Worm (Caenorhabditis elegans) whole organism, L4 larva: ENCODE data around the gene R10E11.9.

Source experiments
- D1046.2 ChIP-seq: fragments of 200-800 bp; sonication (Bioruptor generic); IDR thresholded peaks from 2 replicates; pipeline ENCODE4 v1.3.6; 2022; ENCODE audit warnings: missing genetic modification characterization, missing compliant biosample characterization
- F44E2.7 ChIP-seq: fragments of 200-800 bp; sonication (Bioruptor generic); IDR thresholded peaks from 2 replicates; pipeline ENCODE4 v2.1.2; 2022; ENCODE audit warnings: missing genetic modification characterization, missing compliant biosample characterization
- T20F7.1 ChIP-seq: fragments of 200-800 bp; sonication (Bioruptor generic); optimal IDR thresholded peaks from 2 replicates; lab custom pipeline; 2018; ENCODE audit warnings: mild to moderate bottlenecking, missing genetic modification characterization, missing compliant biosample characterization
- Y5F2A.4 ChIP-seq: fragments of 200-800 bp; sonication (Bioruptor generic); optimal IDR thresholded peaks from 2 replicates; lab custom pipeline; 2018; ENCODE audit warnings: mild to moderate bottlenecking, missing genetic modification characterization, missing compliant biosample characterization
- Y75B8A.6 ChIP-seq: fragments of 200-800 bp; sonication (Bioruptor generic); IDR thresholded peaks from 2 replicates; pipeline ENCODE4 v1.3.6; 2022; ENCODE audit warnings: missing genetic modification reagents, missing genetic modification characterization, missing compliant biosample characterization
- ZK337.2 ChIP-seq: fragments of 200-800 bp; sonication (Bioruptor generic); IDR thresholded peaks from 2 replicates; pipeline ENCODE4 v1.3.6; 2022; ENCODE audit warnings: missing genetic modification reagents, missing genetic modification characterization, missing compliant biosample characterization
- ZK546.5 ChIP-seq, 2 experiments: sonication (generic microtip); optimal IDR thresholded peaks; 2 replicates each; lab custom pipeline; 2017; ENCODE audit warnings: missing biosample characterization in 2 of 2, missing genetic modification characterization in 2 of 2
- ama-1 ChIP-seq: fragments of 150-350 bp; optimal IDR thresholded peaks from 2 replicates; lab custom pipeline; 2014; ENCODE audit warnings: inconsistent platforms, mixed read lengths
- arid-1 ChIP-seq: fragments of 200-800 bp; sonication (Bioruptor generic); conservative IDR thresholded peaks from 2 replicates; pipeline ENCODE4 v1.3.6; 2022; ENCODE audit warnings: missing genetic modification reagents, missing genetic modification characterization, missing compliant biosample characterization
- attf-4 ChIP-seq: sonication (generic microtip); optimal IDR thresholded peaks from 3 replicates; lab custom pipeline; 2017; ENCODE audit warnings: missing biosample characterization, missing genetic modification characterization
- ceh-32 ChIP-seq: sonication (generic microtip); optimal IDR thresholded peaks from 2 replicates; lab custom pipeline; 2016; ENCODE audit warnings: mild to moderate bottlenecking, missing genetic modification characterization, missing compliant biosample characterization; ENCODE audit not compliant: poor library complexity
- ceh-62 ChIP-seq: sonication (generic microtip); optimal IDR thresholded peaks from 2 replicates; lab custom pipeline; 2017; ENCODE audit warnings: missing biosample characterization, missing genetic modification characterization
- daf-19 ChIP-seq: fragments of 200-800 bp; sonication (Bioruptor generic); conservative IDR thresholded peaks from 2 replicates; pipeline ENCODE4 v1.3.6; 2022; ENCODE audit warnings: missing genetic modification characterization, missing compliant biosample characterization
- dmd-8 ChIP-seq: fragments of 200-800 bp; sonication (Bioruptor generic); IDR thresholded peaks from 2 replicates; pipeline ENCODE4 v1.3.6; 2022; ENCODE audit warnings: missing genetic modification characterization, missing compliant biosample characterization
- duxl-1 ChIP-seq: sonication (generic microtip); optimal IDR thresholded peaks from 2 replicates; lab custom pipeline; 2016; ENCODE audit warnings: mild to moderate bottlenecking, missing genetic modification characterization, moderate library complexity, missing compliant biosample characterization; ENCODE audit not compliant: poor library complexity
- egl-27 ChIP-seq: sonication (generic microtip); optimal IDR thresholded peaks from 3 replicates; lab custom pipeline; 2017; ENCODE audit warnings: missing biosample characterization, missing genetic modification reagents, missing genetic modification characterization
- fkh-10 ChIP-seq: fragments of 150-350 bp; optimal IDR thresholded peaks from 2 replicates; lab custom pipeline; 2014; ENCODE audit warnings: missing biosample characterization, missing genetic modification reagents, missing genetic modification characterization
- fos-1 ChIP-seq: fragments of 150-350 bp; optimal IDR thresholded peaks from 2 replicates; lab custom pipeline; 2014; ENCODE audit warnings: missing biosample characterization, missing genetic modification characterization
- hlh-11 ChIP-seq: fragments of 200-800 bp; sonication (Bioruptor generic); optimal IDR thresholded peaks from 2 replicates; lab custom pipeline; 2018; ENCODE audit warnings: mild to moderate bottlenecking, missing genetic modification characterization, missing compliant biosample characterization
- lin-38 ChIP-seq: fragments of 200-800 bp; sonication (Bioruptor generic); IDR thresholded peaks from 2 replicates; pipeline ENCODE4 v1.3.6; 2022; ENCODE audit warnings: missing genetic modification reagents, missing genetic modification characterization, missing compliant biosample characterization
- lin-39 ChIP-seq: fragments of 150-350 bp; optimal IDR thresholded peaks from 2 replicates; lab custom pipeline; 2014; ENCODE audit warnings: missing biosample characterization, missing genetic modification reagents, missing genetic modification characterization
- lsy-2 ChIP-seq, 2 experiments: fragments of 150-350 bp in 1 of 2; sonication (generic microtip) in 1 of 2; optimal IDR thresholded peaks; 2 replicates each; lab custom pipeline; 2014 to 2017; ENCODE audit warnings: missing biosample characterization in 2 of 2, missing genetic modification characterization in 2 of 2
- madf-5 ChIP-seq, 2 experiments: fragments of 200-800 bp; sonication (Bioruptor generic); IDR thresholded peaks; 2 replicates each; pipeline ENCODE4 v1.3.6; 2022; ENCODE audit warnings: missing compliant biosample characterization in 2 of 2, missing genetic modification characterization in 2 of 2
- madf-9 ChIP-seq: fragments of 200-800 bp; sonication (Bioruptor generic); conservative IDR thresholded peaks from 2 replicates; pipeline ENCODE4 v1.3.6; 2022; ENCODE audit warnings: missing genetic modification reagents, missing genetic modification characterization, missing compliant biosample characterization
- mdl-1 ChIP-seq, 2 experiments: fragments of 150-350 bp in 1 of 2; sonication (generic microtip) in 1 of 2; optimal IDR thresholded peaks; 2 replicates each; lab custom pipeline; 2014 to 2017; ENCODE audit warnings: missing biosample characterization in 2 of 2, missing genetic modification characterization in 2 of 2
- mep-1 ChIP-seq: fragments of 150-350 bp; sonication (generic microtip); optimal IDR thresholded peaks from 3 replicates; lab custom pipeline; 2014; ENCODE audit warnings: missing biosample characterization, missing genetic modification characterization
- mes-2 ChIP-seq: sonication (generic microtip); optimal IDR thresholded peaks from 2 replicates; lab custom pipeline; 2016; ENCODE audit warnings: missing genotype, mild to moderate bottlenecking, missing genetic modification characterization, missing compliant biosample characterization; ENCODE audit not compliant: poor library complexity, severe bottlenecking
- mxl-2 ChIP-seq: fragments of 200-800 bp; sonication (Bioruptor generic); conservative IDR thresholded peaks from 2 replicates; pipeline ENCODE4 v1.3.6; 2022; ENCODE audit warnings: missing genetic modification reagents, missing genetic modification characterization, missing compliant biosample characterization
- nhr-10 ChIP-seq: fragments of 150-350 bp; optimal IDR thresholded peaks from 2 replicates; lab custom pipeline; 2014; ENCODE audit warnings: missing biosample characterization, missing genetic modification characterization
- nhr-11 ChIP-seq: fragments of 150-350 bp; optimal IDR thresholded peaks from 2 replicates; lab custom pipeline; 2014; ENCODE audit warnings: missing biosample characterization, missing genetic modification characterization
- nhr-111 ChIP-seq: fragments of 200-800 bp; sonication (Bioruptor generic); optimal IDR thresholded peaks from 2 replicates; lab custom pipeline; 2018; ENCODE audit warnings: mild to moderate bottlenecking, missing genetic modification characterization, missing compliant biosample characterization
- nhr-237 ChIP-seq: sonication (generic microtip); optimal IDR thresholded peaks from 2 replicates; lab custom pipeline; 2017; ENCODE audit warnings: missing biosample characterization, missing genetic modification characterization
- nhr-25 ChIP-seq: sonication (generic microtip); optimal IDR thresholded peaks from 2 replicates; lab custom pipeline; 2017; ENCODE audit warnings: missing genetic modification characterization, mild to moderate bottlenecking, missing compliant biosample characterization, antibody characterized with exemption, moderate library complexity, borderline replicate concordance; ENCODE audit not compliant: insufficient read depth
- nhr-28 ChIP-seq: fragments of 150-350 bp; optimal IDR thresholded peaks from 2 replicates; lab custom pipeline; 2014; ENCODE audit warnings: missing biosample characterization, missing genetic modification characterization
- nhr-41 ChIP-seq: fragments of 200-800 bp; sonication (Bioruptor generic); IDR thresholded peaks from 2 replicates; pipeline ENCODE4 v1.3.6; 2022; ENCODE audit warnings: missing genetic modification reagents, missing genetic modification characterization, missing compliant biosample characterization
- nhr-6 ChIP-seq: fragments of 150-350 bp; optimal IDR thresholded peaks from 2 replicates; lab custom pipeline; 2014; ENCODE audit warnings: missing biosample characterization, missing genetic modification characterization
- nhr-77 ChIP-seq: fragments of 150-350 bp; optimal IDR thresholded peaks from 2 replicates; lab custom pipeline; 2014; ENCODE audit warnings: missing biosample characterization, missing genetic modification characterization
- pha-4 ChIP-seq, 2 experiments: fragments of 150-350 bp in 1 of 2; fragments of 200-800 bp in 1 of 2; sonication (Bioruptor generic) in 1 of 2; IDR thresholded peaks in 1 of 2; optimal IDR thresholded peaks in 1 of 2; 2 replicates each; pipeline versions ENCODE4 v1.3.6 to Lab custom; 2014 to 2022; ENCODE audit warnings: missing genetic modification characterization in 2 of 2, missing genetic modification reagents in 2 of 2, missing biosample characterization in 1 of 2, missing compliant biosample characterization in 1 of 2
- php-3 ChIP-seq: fragments of 200-800 bp; sonication (Bioruptor generic); IDR thresholded peaks from 2 replicates; pipeline ENCODE4 v1.3.6; 2022; ENCODE audit warnings: missing genetic modification reagents, missing genetic modification characterization, missing compliant biosample characterization
- pqm-1 ChIP-seq: sonication (generic microtip); optimal IDR thresholded peaks from 2 replicates; lab custom pipeline; 2017; ENCODE audit warnings: missing biosample characterization, missing genetic modification characterization
- sdz-12 ChIP-seq: fragments of 200-800 bp; sonication (Bioruptor generic); optimal IDR thresholded peaks from 2 replicates; lab custom pipeline; 2018; ENCODE audit warnings: mild to moderate bottlenecking, missing genetic modification characterization, missing compliant biosample characterization
- set-16 ChIP-seq: fragments of 200-800 bp; sonication (Bioruptor generic); IDR thresholded peaks from 2 replicates; pipeline ENCODE4 v1.3.6; 2022; ENCODE audit warnings: missing genetic modification reagents, missing genetic modification characterization, missing compliant biosample characterization
- snpc-1.2 ChIP-seq: fragments of 200-800 bp; sonication (Bioruptor generic); IDR thresholded peaks from 2 replicates; pipeline ENCODE4 v1.3.6; 2022; ENCODE audit warnings: missing genetic modification reagents, missing genetic modification characterization, missing compliant biosample characterization
- snpc-4 ChIP-seq: fragments of 150-350 bp; optimal IDR thresholded peaks from 2 replicates; lab custom pipeline; 2014; ENCODE audit warnings: missing biosample characterization, missing genetic modification characterization
- tag-97 ChIP-seq: fragments of 200-800 bp; sonication (Bioruptor generic); IDR thresholded peaks from 2 replicates; pipeline ENCODE4 v1.3.6; 2022; ENCODE audit warnings: missing genetic modification characterization, missing compliant biosample characterization
- tra-1 ChIP-seq: fragments of 200-800 bp; sonication (Bioruptor generic); IDR thresholded peaks from 2 replicates; pipeline ENCODE4 v1.3.6; 2022; ENCODE audit warnings: missing genetic modification reagents, missing genetic modification characterization, missing compliant biosample characterization
- unc-39 ChIP-seq: sonication (generic microtip); optimal IDR thresholded peaks from 2 replicates; lab custom pipeline; 2017; ENCODE audit warnings: missing biosample characterization, missing genetic modification characterization
- zag-1 ChIP-seq: fragments of 150-350 bp; optimal IDR thresholded peaks from 2 replicates; lab custom pipeline; 2014; ENCODE audit warnings: missing biosample characterization, missing genetic modification characterization
- zfp-2 ChIP-seq: sonication (generic microtip); optimal IDR thresholded peaks from 2 replicates; lab custom pipeline; 2016; ENCODE audit warnings: mild to moderate bottlenecking, missing genetic modification characterization, missing compliant biosample characterization
- zip-2 ChIP-seq: fragments of 150-350 bp; optimal IDR thresholded peaks from 2 replicates; lab custom pipeline; 2014; ENCODE audit warnings: missing biosample characterization, missing genetic modification characterization

Gene R10E11.9

ce11 chrIII:9780665-9781304 lies 12.7 kb downstream of the R10E11.9 start, which contains the start of gene vha-1 (continued):
- TF ChIP-seq snpc-4 (tag; lab: Kevin White, UChicago) = no peak
- TF ChIP-seq nhr-25 (tag; lab: Kevin White, UChicago) = peak; percentile 66
- no peak for TF ChIP-seq ceh-62
- TF ChIP-seq snpc-1.2 (GFP tag; lab: Robert Waterston, UW) = no peak
- TF ChIP-seq madf-9 (GFP tag; lab: Robert Waterston, UW) = peak; percentile 69; the same call in 1 of the 2 replicates
- no peak for TF ChIP-seq tag-97 (GFP tag; lab: Robert Waterston, UW)
- no peak for TF ChIP-seq Y5F2A.4 (GFP tag; lab: Kevin White, UChicago)
- TF ChIP-seq duxl-1 (tag; lab: Kevin White, UChicago) = no peak
- TF ChIP-seq F44E2.7 (GFP tag; lab: Robert Waterston, UW) = no peak
- TF ChIP-seq nhr-111 (GFP tag; lab: Kevin White, UChicago) = no peak
- no peak for TF ChIP-seq sdz-12 (GFP tag; lab: Kevin White, UChicago)
- no peak for TF ChIP-seq ceh-32
- TF ChIP-seq lin-39 = no peak
- TF ChIP-seq mxl-2 (GFP tag; lab: Robert Waterston, UW) = no peak
- no peak for TF ChIP-seq madf-5 (GFP tag; IDR thresholded peaks at IDR 0.05; lab: Robert Waterston, UW)
- peak; percentile 88 for TF ChIP-seq hlh-11
- peak; percentile 60; the same call in 1 of the 2 replicates for TF ChIP-seq pha-4 (GFP tag; IDR thresholded peaks at IDR 0.05; lab: Robert Waterston, UW)
- no peak for TF ChIP-seq pha-4 (tag; optimal IDR thresholded peaks at IDR 0.05; lab: Kevin White, UChicago)
- peak; percentile 92 for TF ChIP-seq mep-1 (tag; lab: Kevin White, UChicago)
- TF ChIP-seq Y75B8A.6 (GFP tag; lab: Robert Waterston, UW) = no peak
- peak; percentile 26 for TF ChIP-seq fkh-10 (GFP tag; lab: Kevin White, UChicago)
- no peak for TF ChIP-seq php-3 (GFP tag; lab: Robert Waterston, UW)
- TF ChIP-seq egl-27 (tag; lab: Kevin White, UChicago) = no peak
- peak; percentile 97 for TF ChIP-seq nhr-77 (tag; lab: Kevin White, UChicago)
- no peak for TF ChIP-seq unc-39 (tag; lab: Kevin White, UChicago)
- peak; percentile 89 for TF ChIP-seq nhr-6 (tag; lab: Kevin White, UChicago)
- TF ChIP-seq zfp-2 (tag; lab: Kevin White, UChicago) = no peak
- peak; percentile 75 for TF ChIP-seq pqm-1 (tag; lab: Kevin White, UChicago)
- TF ChIP-seq zag-1 (tag; lab: Kevin White, UChicago) = no peak
- TF ChIP-seq ZK337.2 (GFP tag; lab: Robert Waterston, UW) = no peak
- peak; percentile 91 for TF ChIP-seq mes-2
- TF ChIP-seq nhr-41 (GFP tag; lab: Robert Waterston, UW) = no peak
- TF ChIP-seq tra-1 (GFP tag; lab: Robert Waterston, UW) = 0 out of 2 replicates have a peak, but pooled peaks have one; percentile 46
- peak; percentile 92 for TF ChIP-seq nhr-28 (tag; lab: Kevin White, UChicago)
- TF ChIP-seq lsy-2 (tag; optimal IDR thresholded peaks at IDR 0.05; lab: Kevin White, UChicago) = peak; percentile 91 to 96
- peak; percentile 81 for TF ChIP-seq T20F7.1
- TF ChIP-seq dmd-8 (GFP tag; lab: Robert Waterston, UW) = no peak
- no peak for TF ChIP-seq zip-2 (tag; lab: Kevin White, UChicago)
- peak; percentile 97 for TF ChIP-seq lin-38 (GFP tag; lab: Robert Waterston, UW)
- TF ChIP-seq attf-4 (tag; lab: Kevin White, UChicago) = no peak
- no peak for TF ChIP-seq daf-19
- no peak for TF ChIP-seq ZK546.5 (tag; optimal IDR thresholded peaks at IDR 0.05; lab: Kevin White, UChicago)
- TF ChIP-seq mdl-1 (tag; optimal IDR thresholded peaks at IDR 0.05; lab: Kevin White, UChicago) = peak; percentile 4 to 70
- TF ChIP-seq nhr-10 = peak; percentile 78
- TF ChIP-seq ama-1 (lab: Kevin White, UChicago) = peak; percentile 87
- TF ChIP-seq arid-1 (GFP tag; lab: Robert Waterston, UW) = peak; percentile 44
- TF ChIP-seq fos-1 = peak; percentile 25
- TF ChIP-seq D1046.2 (GFP tag; lab: Robert Waterston, UW) = no peak
- TF ChIP-seq nhr-237 (tag; lab: Kevin White, UChicago) = no peak
- no peak for TF ChIP-seq set-16 (GFP tag; lab: Robert Waterston, UW)
- peak; percentile 80 for TF ChIP-seq nhr-11 (tag; lab: Kevin White, UChicago)
